Worm (Caenorhabditis elegans) whole organism, L1 larva: ENCODE measurements around the gene cpz-2.

Experiments used
- C04F5.9 ChIP-seq: sonication (generic microtip); optimal IDR thresholded peaks from 2 replicates; lab custom pipeline; 2016; ENCODE audit warnings: missing genetic modification characterization, missing compliant biosample characterization
- C16A3.4 ChIP-seq: fragments of 150-350 bp; optimal IDR thresholded peaks from 2 replicates; lab custom pipeline; 2014; ENCODE audit warnings: missing biosample characterization, missing genetic modification characterization
- blmp-1 ChIP-seq: fragments of 150-350 bp; optimal IDR thresholded peaks from 2 replicates; lab custom pipeline; 2014; ENCODE audit warnings: missing biosample characterization, missing genetic modification characterization
- ceh-82 ChIP-seq, 3 experiments: fragments of 150-350 bp in 1 of 3; sonication (generic microtip) in 2 of 3; optimal IDR thresholded peaks; 2 replicates each; lab custom pipeline; 2014 to 2017; ENCODE audit warnings: missing biosample characterization in 3 of 3, missing genetic modification characterization in 3 of 3
- ceh-88 ChIP-seq: fragments of 200-800 bp; sonication (Bioruptor generic); IDR thresholded peaks from 2 replicates; pipeline ENCODE4 v1.3.6; 2022; ENCODE audit warnings: missing genetic modification characterization, missing compliant biosample characterization
- ces-1 ChIP-seq: fragments of 150-350 bp; optimal IDR thresholded peaks from 2 replicates; lab custom pipeline; 2014; ENCODE audit warnings: missing biosample characterization, missing genetic modification reagents, missing genetic modification characterization
- dsc-1 ChIP-seq: sonication (generic microtip); optimal IDR thresholded peaks from 2 replicates; lab custom pipeline; 2016; ENCODE audit warnings: mild to moderate bottlenecking, missing genetic modification characterization, missing compliant biosample characterization
- efl-1 ChIP-seq, 4 experiments: fragments of 150-350 bp; optimal IDR thresholded peaks in 3 of 4; peaks in 1 of 4; 1 replicate in 1 of 4; 2 replicates in 3 of 4; lab custom pipeline; 2014; ENCODE audit warnings: missing biosample characterization in 2 of 4, missing genetic modification characterization in 2 of 4, missing genetic modification reagents in 2 of 4
- egl-27 ChIP-seq, 2 experiments: fragments of 150-350 bp in 1 of 2; sonication (generic microtip); optimal IDR thresholded peaks; 3 replicates each; lab custom pipeline; 2017 to 2018; ENCODE audit warnings: missing biosample characterization in 2 of 2, missing genetic modification characterization in 2 of 2, missing genetic modification reagents in 2 of 2
- elt-3 ChIP-seq, 6 experiments: fragments of 150-350 bp in 1 of 6; sonication (generic microtip); optimal IDR thresholded peaks; 2 replicates each; lab custom pipeline; 2017 to 2018; ENCODE audit warnings: missing biosample characterization in 6 of 6, missing genetic modification characterization in 6 of 6, inconsistent platforms in 1 of 6
- fkh-10 ChIP-seq: sonication (generic microtip); optimal IDR thresholded peaks from 2 replicates; lab custom pipeline; 2017; ENCODE audit warnings: missing biosample characterization, missing genetic modification reagents, missing genetic modification characterization
- fos-1 ChIP-seq: fragments of 150-350 bp; optimal IDR thresholded peaks from 2 replicates; lab custom pipeline; 2014; ENCODE audit warnings: missing biosample characterization, missing genetic modification characterization
- grh-1 ChIP-seq: fragments of 200-800 bp; sonication (Bioruptor generic); IDR thresholded peaks from 2 replicates; pipeline ENCODE4 v1.3.6; 2022; ENCODE audit warnings: missing genetic modification reagents, missing genetic modification characterization, missing compliant biosample characterization
- hlh-17 ChIP-seq: fragments of 200-800 bp; sonication (Bioruptor generic); optimal IDR thresholded peaks from 2 replicates; lab custom pipeline; 2018; ENCODE audit warnings: missing genetic modification characterization, mild to moderate bottlenecking, missing compliant biosample characterization, moderate library complexity, borderline replicate concordance
- lin-15B ChIP-seq: fragments of 150-350 bp; sonication (generic microtip); optimal IDR thresholded peaks from 3 replicates; lab custom pipeline; 2014; ENCODE audit warnings: missing biosample characterization, missing genetic modification characterization
- lin-35 ChIP-seq, 2 experiments: fragments of 150-350 bp; optimal IDR thresholded peaks; 2 replicates each; lab custom pipeline; 2014; ENCODE audit warnings: missing biosample characterization in 2 of 2, missing genetic modification characterization in 2 of 2, missing genetic modification reagents in 2 of 2
- lin-39 ChIP-seq: fragments of 150-350 bp; optimal IDR thresholded peaks from 2 replicates; lab custom pipeline; 2014; ENCODE audit warnings: missing biosample characterization, missing genetic modification reagents, missing genetic modification characterization
- lir-3 ChIP-seq: sonication (generic microtip); optimal IDR thresholded peaks from 2 replicates; lab custom pipeline; 2016; ENCODE audit warnings: mild to moderate bottlenecking, missing genetic modification characterization, moderate library complexity, missing compliant biosample characterization; ENCODE audit not compliant: poor library complexity
- lsy-2 ChIP-seq, 2 experiments: fragments of 150-350 bp; optimal IDR thresholded peaks; 2 replicates each; lab custom pipeline; 2014; ENCODE audit warnings: missing biosample characterization in 2 of 2, missing genetic modification characterization in 2 of 2
- mab-9 ChIP-seq: fragments of 200-800 bp; sonication (Bioruptor generic); IDR thresholded peaks from 2 replicates; pipeline ENCODE4 v1.3.6; 2022; ENCODE audit warnings: missing genetic modification reagents, missing genetic modification characterization, missing compliant biosample characterization
- mdl-1 ChIP-seq, 2 experiments: fragments of 150-350 bp; optimal IDR thresholded peaks; 2 replicates each; lab custom pipeline; 2014 to 2017; ENCODE audit warnings: missing biosample characterization in 2 of 2, missing genetic modification characterization in 2 of 2, inconsistent platforms in 1 of 2
- mep-1 ChIP-seq: fragments of 150-350 bp; optimal IDR thresholded peaks from 2 replicates; lab custom pipeline; 2014; ENCODE audit warnings: missing biosample characterization, missing genetic modification characterization
- nhr-19 ChIP-seq: fragments of 200-800 bp; sonication (Bioruptor generic); conservative IDR thresholded peaks from 2 replicates; pipeline ENCODE4 v1.3.6; 2022; ENCODE audit warnings: missing genetic modification characterization, missing compliant biosample characterization
- nhr-20 ChIP-seq: sonication (generic microtip); optimal IDR thresholded peaks from 2 replicates; lab custom pipeline; 2016; ENCODE audit warnings: mild to moderate bottlenecking, missing genetic modification characterization, missing compliant biosample characterization
- nhr-237 ChIP-seq: fragments of 150-350 bp; optimal IDR thresholded peaks from 2 replicates; lab custom pipeline; 2014; ENCODE audit warnings: missing biosample characterization, missing genetic modification characterization
- nhr-28 ChIP-seq: fragments of 150-350 bp; optimal IDR thresholded peaks from 2 replicates; lab custom pipeline; 2014; ENCODE audit warnings: missing biosample characterization, missing genetic modification characterization
- nhr-71 ChIP-seq: sonication (generic microtip); optimal IDR thresholded peaks from 2 replicates; lab custom pipeline; 2016; ENCODE audit warnings: mild to moderate bottlenecking, missing genetic modification characterization, moderate library complexity, missing compliant biosample characterization
- nhr-77 ChIP-seq: fragments of 150-350 bp; optimal IDR thresholded peaks from 2 replicates; lab custom pipeline; 2014; ENCODE audit warnings: missing biosample characterization, missing genetic modification characterization
- nhr-85 ChIP-seq: sonication (generic microtip); peaks from one replicate; lab custom pipeline; 2016; ENCODE audit warnings: missing genetic modification characterization, inconsistent platforms, missing compliant biosample characterization
- nhr-90 ChIP-seq: sonication (generic microtip); optimal IDR thresholded peaks from 2 replicates; lab custom pipeline; 2016; ENCODE audit warnings: mild to moderate bottlenecking, missing genetic modification characterization, missing compliant biosample characterization; ENCODE audit not compliant: poor library complexity
- pag-3 ChIP-seq: sonication (generic microtip); optimal IDR thresholded peaks from 2 replicates; lab custom pipeline; 2017; ENCODE audit warnings: missing genetic modification characterization, mild to moderate bottlenecking, missing compliant biosample characterization, antibody characterized with exemption, borderline replicate concordance; ENCODE audit not compliant: insufficient read depth
- pax-3 ChIP-seq: fragments of 200-800 bp; sonication (Bioruptor generic); optimal IDR thresholded peaks from 2 replicates; lab custom pipeline; 2018; ENCODE audit warnings: mild to moderate bottlenecking, missing genetic modification characterization, moderate library complexity, missing compliant biosample characterization
- pqm-1 ChIP-seq: sonication (generic microtip); optimal IDR thresholded peaks from 3 replicates; lab custom pipeline; 2017; ENCODE audit warnings: missing biosample characterization, missing genetic modification characterization
- rnt-1 ChIP-seq: sonication (generic microtip); optimal IDR thresholded peaks from 2 replicates; lab custom pipeline; 2016; ENCODE audit warnings: mild to moderate bottlenecking, missing genetic modification characterization, moderate library complexity, missing compliant biosample characterization
- skn-1 ChIP-seq: fragments of 150-350 bp; optimal IDR thresholded peaks from 2 replicates; lab custom pipeline; 2014; ENCODE audit warnings: missing biosample characterization, missing genetic modification characterization
- snu-23 ChIP-seq: sonication (generic microtip); optimal IDR thresholded peaks from 2 replicates; lab custom pipeline; 2016; ENCODE audit warnings: missing genetic modification characterization, missing compliant biosample characterization
- sox-4 ChIP-seq: sonication (generic microtip); optimal IDR thresholded peaks from 2 replicates; lab custom pipeline; 2016; ENCODE audit warnings: missing genetic modification characterization, missing compliant biosample characterization
- sptf-1 ChIP-seq: fragments of 150-350 bp; optimal IDR thresholded peaks from 2 replicates; lab custom pipeline; 2014; ENCODE audit warnings: missing biosample characterization, missing genetic modification characterization
- unc-130 ChIP-seq: fragments of 150-350 bp; optimal IDR thresholded peaks from 2 replicates; lab custom pipeline; 2017; ENCODE audit warnings: missing biosample characterization, missing genetic modification characterization, inconsistent platforms
- unc-62 ChIP-seq: fragments of 150-350 bp; optimal IDR thresholded peaks from 2 replicates; lab custom pipeline; 2014; ENCODE audit warnings: missing biosample characterization, missing genetic modification reagents, missing genetic modification characterization
- unc-98 ChIP-seq: fragments of 200-800 bp; sonication (Bioruptor generic); IDR thresholded peaks from 2 replicates; pipeline ENCODE4 v1.3.6; 2022; ENCODE audit warnings: missing genetic modification characterization, missing compliant biosample characterization
- xbp-1 ChIP-seq: sonication (generic microtip); optimal IDR thresholded peaks from 2 replicates; lab custom pipeline; 2016; ENCODE audit warnings: missing genetic modification characterization, missing compliant biosample characterization
- zag-1 ChIP-seq: fragments of 150-350 bp; optimal IDR thresholded peaks from 2 replicates; lab custom pipeline; 2014; ENCODE audit warnings: missing biosample characterization, missing genetic modification characterization
- ztf-11 ChIP-seq, 2 experiments: sonication (generic microtip); optimal IDR thresholded peaks; 2 replicates each; lab custom pipeline; 2016 to 2017; ENCODE audit warnings: missing genetic modification characterization in 2 of 2, missing biosample characterization in 1 of 2, missing compliant biosample characterization in 1 of 2
- ztf-4 ChIP-seq: fragments of 150-350 bp; optimal IDR thresholded peaks from 2 replicates; lab custom pipeline; 2014; ENCODE audit warnings: missing biosample characterization, missing genetic modification characterization

Gene cpz-2

ce11 chrV:13390936-13391335, 9.9 kb downstream of the cpz-2 start:
- TF ChIP-seq elt-3 (tag; optimal IDR thresholded peaks at IDR 0.05; lab: Kevin White, UChicago) (peak in 4 of 6 experiments; percentile 11 to 84 (median 43)), nhr-85 (tag; lab: Kevin White, UChicago) (peak; percentile 94), rnt-1 (tag; lab: Kevin White, UChicago) (peak; percentile 30), egl-27 (tag; optimal IDR thresholded peaks at IDR 0.05; lab: Kevin White, UChicago) (peak in 1 of 2 experiments; percentile 16), lsy-2 (tag; optimal IDR thresholded peaks at IDR 0.05; lab: Kevin White, UChicago) (peak; percentile 0 to 71), blmp-1 (tag; lab: Kevin White, UChicago) (no peak), mab-9 (GFP tag; lab: Robert Waterston, UW) (no peak), nhr-90 (tag; lab: Kevin White, UChicago) (peak; percentile 10), nhr-20 (tag; lab: Kevin White, UChicago) (peak; percentile 63), snu-23 (GFP tag; lab: Kevin White, UChicago) (peak; percentile 20), sptf-1 (tag; lab: Kevin White, UChicago) (no peak)

ce11 chrV:13391378-13392258, 10.6 kb downstream of the cpz-2 start, which contains the start of gene somi-1:
TSS of gene somi-1 (minus strand) at chrV:13391395.
- no peak for TF ChIP-seq unc-62 (GFP tag; lab: Kevin White, UChicago)
- TF ChIP-seq nhr-71 (tag; lab: Kevin White, UChicago) = peak; percentile 38
- TF ChIP-seq mep-1 (tag; lab: Kevin White, UChicago) = peak; percentile 40
- no peak; the same call in 1 of the 2 replicates for TF ChIP-seq ceh-88 (GFP tag; lab: Robert Waterston, UW)
- no peak for TF ChIP-seq mdl-1 (tag; optimal IDR thresholded peaks at IDR 0.05; lab: Kevin White, UChicago)
- TF ChIP-seq elt-3 (tag; optimal IDR thresholded peaks at IDR 0.05; lab: Kevin White, UChicago) = peak in 1 of 6 experiments; percentile 28
- peak; percentile 1 for TF ChIP-seq rnt-1 (tag; lab: Kevin White, UChicago)
- TF ChIP-seq lin-39 (tag; lab: Kevin White, UChicago) = no peak
- no peak for TF ChIP-seq efl-1 (optimal IDR thresholded peaks at IDR 0.05; lab: Kevin White, UChicago)
- TF ChIP-seq efl-1 (GFP tag; optimal IDR thresholded peaks at IDR 0.05 in 1 of 2; lab: Kevin White, UChicago) = peak in 1 of 2 experiments; percentile 71
- peak; percentile 45 for TF ChIP-seq nhr-20 (tag; lab: Kevin White, UChicago)
- TF ChIP-seq nhr-19 (GFP tag; lab: Robert Waterston, UW) = 0 out of 2 replicates have a peak, but pooled peaks have one; percentile 2
- TF ChIP-seq sox-4 = no peak
- no peak for TF ChIP-seq ztf-11 (tag; optimal IDR thresholded peaks at IDR 0.05; lab: Kevin White, UChicago)
- TF ChIP-seq dsc-1 = no peak
- no peak for TF ChIP-seq C16A3.4 (tag; lab: Kevin White, UChicago)
- no peak for TF ChIP-seq nhr-237 (tag; lab: Kevin White, UChicago)
- no peak for TF ChIP-seq nhr-28 (tag; lab: Kevin White, UChicago)
- TF ChIP-seq zag-1 (tag; lab: Kevin White, UChicago) = no peak
- no peak for TF ChIP-seq unc-130
- no peak for TF ChIP-seq hlh-17 (GFP tag; lab: Kevin White, UChicago)
- TF ChIP-seq ztf-4 = no peak
- TF ChIP-seq egl-27 (tag; optimal IDR thresholded peaks at IDR 0.05; lab: Kevin White, UChicago) = no peak
- TF ChIP-seq xbp-1 = no peak
- no peak for TF ChIP-seq pag-3
- peak; percentile 44 for TF ChIP-seq ces-1 (GFP tag; lab: Kevin White, UChicago)
- TF ChIP-seq nhr-85 (tag; lab: Kevin White, UChicago) = peak; percentile 84
- TF ChIP-seq lin-35 (GFP tag; optimal IDR thresholded peaks at IDR 0.05; lab: Kevin White, UChicago) = peak in 1 of 2 experiments; percentile 1
- no peak for TF ChIP-seq C04F5.9
- no peak for TF ChIP-seq fos-1 (tag; lab: Kevin White, UChicago)
- TF ChIP-seq lin-15B (tag; lab: Kevin White, UChicago) = no peak
- peak; percentile 94 for TF ChIP-seq blmp-1 (tag; lab: Kevin White, UChicago)
- no peak for TF ChIP-seq ceh-82 (tag; optimal IDR thresholded peaks at IDR 0.05; lab: Kevin White, UChicago)
- no peak for TF ChIP-seq unc-98 (GFP tag; lab: Robert Waterston, UW)
- TF ChIP-seq lir-3 = no peak
- no peak for TF ChIP-seq skn-1 (tag; lab: Kevin White, UChicago)
- TF ChIP-seq pax-3 (tag; lab: Kevin White, UChicago) = no peak
- TF ChIP-seq fkh-10 = peak; percentile 92
- peak in 1 of 2 experiments; percentile 16 for TF ChIP-seq lsy-2 (tag; optimal IDR thresholded peaks at IDR 0.05; lab: Kevin White, UChicago)
- TF ChIP-seq pqm-1 (tag; lab: Kevin White, UChicago) = no peak
- TF ChIP-seq nhr-77 (tag; lab: Kevin White, UChicago) = no peak
- TF ChIP-seq mab-9 (GFP tag; lab: Robert Waterston, UW) = no peak
- TF ChIP-seq snu-23 (GFP tag; lab: Kevin White, UChicago) = peak; percentile 11
- peak; percentile 42; the same call in 1 of the 2 replicates for TF ChIP-seq grh-1 (GFP tag; lab: Robert Waterston, UW)
